Worm (Caenorhabditis elegans) whole organism, L3 larva: ENCODE data around the gene chst-1.

Experiments
- R02D3.7 ChIP-seq: fragments of 150-350 bp; optimal IDR thresholded peaks from 2 replicates; lab custom pipeline; 2014; ENCODE audit warnings: missing biosample characterization, missing genetic modification characterization
- aly-2 ChIP-seq: fragments of 150-350 bp; optimal IDR thresholded peaks from 2 replicates; lab custom pipeline; 2014; ENCODE audit warnings: missing biosample characterization, missing genetic modification characterization
- ama-1 ChIP-seq: fragments of 150-350 bp; optimal IDR thresholded peaks from 2 replicates; lab custom pipeline; 2018
- ceh-28 ChIP-seq: fragments of 150-350 bp; optimal IDR thresholded peaks from 2 replicates; lab custom pipeline; 2014; ENCODE audit warnings: missing biosample characterization, missing genetic modification reagents, missing genetic modification characterization
- ceh-82 ChIP-seq: fragments of 150-350 bp; optimal IDR thresholded peaks from 2 replicates; lab custom pipeline; 2014; ENCODE audit warnings: missing biosample characterization, missing genetic modification characterization
- ceh-9 ChIP-seq: sonication (generic microtip); optimal IDR thresholded peaks from 2 replicates; lab custom pipeline; 2018; ENCODE audit warnings: missing biosample characterization, missing genetic modification characterization
- daf-12 ChIP-seq: fragments of 150-350 bp; optimal IDR thresholded peaks from 2 replicates; lab custom pipeline; 2014; ENCODE audit warnings: missing biosample characterization, missing genetic modification reagents, missing genetic modification characterization
- egl-27 ChIP-seq: sonication (generic microtip); optimal IDR thresholded peaks from 4 replicates; lab custom pipeline; 2017; ENCODE audit warnings: missing biosample characterization, missing genetic modification reagents, missing genetic modification characterization
- egl-5 ChIP-seq: fragments of 150-350 bp; optimal IDR thresholded peaks from 2 replicates; lab custom pipeline; 2017; ENCODE audit warnings: missing biosample characterization, missing genetic modification reagents, missing genetic modification characterization, inconsistent platforms
- elt-1 ChIP-seq: fragments of 150-350 bp; optimal IDR thresholded peaks from 2 replicates; lab custom pipeline; 2014; ENCODE audit warnings: missing biosample characterization, missing genetic modification characterization
- elt-2 ChIP-seq: sonication (generic microtip); optimal IDR thresholded peaks from 2 replicates; lab custom pipeline; 2016; ENCODE audit warnings: missing genetic modification reagents, mild to moderate bottlenecking, missing genetic modification characterization, missing compliant biosample characterization
- elt-3 ChIP-seq, 3 experiments: fragments of 150-350 bp in 1 of 3; sonication (generic microtip) in 2 of 3; optimal IDR thresholded peaks; 2 replicates in 2 of 3; 4 replicates in 1 of 3; lab custom pipeline; 2014 to 2017; ENCODE audit warnings: missing biosample characterization in 3 of 3, missing genetic modification characterization in 3 of 3
- eor-1 ChIP-seq, 2 experiments: fragments of 150-350 bp; optimal IDR thresholded peaks; 2 replicates each; lab custom pipeline; 2014 to 2018; ENCODE audit warnings: missing biosample characterization in 2 of 2, missing genetic modification characterization in 2 of 2
- fkh-10 ChIP-seq: sonication (generic microtip); optimal IDR thresholded peaks from 2 replicates; lab custom pipeline; 2017; ENCODE audit warnings: missing biosample characterization, missing genetic modification reagents, missing genetic modification characterization
- fkh-2 ChIP-seq: fragments of 150-350 bp; optimal IDR thresholded peaks from 2 replicates; lab custom pipeline; 2014; ENCODE audit warnings: missing biosample characterization, missing genetic modification reagents, missing genetic modification characterization
- fos-1 ChIP-seq: fragments of 150-350 bp; optimal IDR thresholded peaks from 2 replicates; lab custom pipeline; 2014; ENCODE audit warnings: missing biosample characterization, missing genetic modification characterization
- hmg-11 ChIP-seq: sonication (generic microtip); optimal IDR thresholded peaks from 2 replicates; lab custom pipeline; 2016; ENCODE audit warnings: missing genetic modification characterization, missing compliant biosample characterization
- jun-1 ChIP-seq: fragments of 150-350 bp; optimal IDR thresholded peaks from 2 replicates; lab custom pipeline; 2014; ENCODE audit warnings: missing biosample characterization, missing genetic modification reagents, missing genetic modification characterization
- lin-15B ChIP-seq: fragments of 150-350 bp; optimal IDR thresholded peaks from 2 replicates; lab custom pipeline; 2014; ENCODE audit warnings: missing biosample characterization, missing genetic modification characterization
- mdl-1 ChIP-seq: fragments of 150-350 bp; optimal IDR thresholded peaks from 2 replicates; lab custom pipeline; 2014; ENCODE audit warnings: missing biosample characterization, missing genetic modification characterization
- nfya-1 ChIP-seq: sonication (generic microtip); optimal IDR thresholded peaks from 2 replicates; lab custom pipeline; 2017; ENCODE audit warnings: missing genetic modification characterization, mild to moderate bottlenecking, missing compliant biosample characterization, antibody characterized with exemption, moderate library complexity; ENCODE audit not compliant: insufficient read depth
- nhr-11 ChIP-seq: fragments of 150-350 bp; optimal IDR thresholded peaks from 2 replicates; lab custom pipeline; 2014; ENCODE audit warnings: missing biosample characterization, missing genetic modification characterization
- nhr-23 ChIP-seq: fragments of 150-350 bp; optimal IDR thresholded peaks from 2 replicates; lab custom pipeline; 2014; ENCODE audit warnings: missing biosample characterization, missing genetic modification reagents, missing genetic modification characterization
- nhr-237 ChIP-seq: fragments of 150-350 bp; optimal IDR thresholded peaks from 2 replicates; lab custom pipeline; 2014; ENCODE audit warnings: missing biosample characterization, missing genetic modification characterization
- nhr-25 ChIP-seq: sonication (generic microtip); optimal IDR thresholded peaks from 2 replicates; lab custom pipeline; 2017; ENCODE audit warnings: missing biosample characterization, missing genetic modification characterization
- nhr-28 ChIP-seq: fragments of 150-350 bp; optimal IDR thresholded peaks from 2 replicates; lab custom pipeline; 2014; ENCODE audit warnings: missing biosample characterization, missing genetic modification characterization
- nhr-43 ChIP-seq: sonication (generic microtip); optimal IDR thresholded peaks from 2 replicates; lab custom pipeline; 2016; ENCODE audit warnings: mild to moderate bottlenecking, missing genetic modification characterization, missing compliant biosample characterization; ENCODE audit not compliant: poor library complexity, severe bottlenecking
- nhr-67 ChIP-seq: fragments of 150-350 bp; optimal IDR thresholded peaks from 2 replicates; lab custom pipeline; 2014; ENCODE audit warnings: missing biosample characterization, missing genetic modification characterization
- nhr-76 ChIP-seq: fragments of 150-350 bp; sonication (generic microtip); optimal IDR thresholded peaks from 5 replicates; lab custom pipeline; 2014; ENCODE audit warnings: missing biosample characterization, missing genetic modification characterization
- nhr-77 ChIP-seq: fragments of 150-350 bp; optimal IDR thresholded peaks from 2 replicates; lab custom pipeline; 2014; ENCODE audit warnings: missing biosample characterization, missing genetic modification characterization
- pha-4 ChIP-seq: fragments of 150-350 bp; optimal IDR thresholded peaks from 2 replicates; lab custom pipeline; 2014; ENCODE audit warnings: missing biosample characterization, missing genetic modification reagents, missing genetic modification characterization
- pqm-1 ChIP-seq: fragments of 150-350 bp; optimal IDR thresholded peaks from 2 replicates; lab custom pipeline; 2017; ENCODE audit warnings: missing biosample characterization, missing genetic modification characterization, inconsistent platforms
- sea-2 ChIP-seq: fragments of 150-350 bp; sonication (generic microtip); optimal IDR thresholded peaks from 4 replicates; lab custom pipeline; 2014; ENCODE audit warnings: missing biosample characterization, missing genetic modification reagents, missing genetic modification characterization
- skn-1 ChIP-seq: fragments of 150-350 bp; optimal IDR thresholded peaks from 2 replicates; lab custom pipeline; 2014; ENCODE audit warnings: missing biosample characterization, missing genetic modification characterization
- snpc-4 ChIP-seq: fragments of 150-350 bp; optimal IDR thresholded peaks from 2 replicates; lab custom pipeline; 2014; ENCODE audit warnings: missing biosample characterization, missing genetic modification characterization
- unc-39 ChIP-seq: sonication (generic microtip); optimal IDR thresholded peaks from 4 replicates; lab custom pipeline; 2017; ENCODE audit warnings: missing biosample characterization, missing genetic modification characterization
- unc-62 ChIP-seq: fragments of 150-350 bp; sonication (generic microtip); optimal IDR thresholded peaks from 4 replicates; lab custom pipeline; 2014; ENCODE audit warnings: missing biosample characterization, missing genetic modification reagents, missing genetic modification characterization
- zag-1 ChIP-seq: fragments of 150-350 bp; optimal IDR thresholded peaks from 2 replicates; lab custom pipeline; 2014; ENCODE audit warnings: missing biosample characterization, missing genetic modification characterization
- ztf-11 ChIP-seq: fragments of 150-350 bp; optimal IDR thresholded peaks from 2 replicates; lab custom pipeline; 2014; ENCODE audit warnings: missing biosample characterization, missing genetic modification characterization

Gene chst-1

DNA sequence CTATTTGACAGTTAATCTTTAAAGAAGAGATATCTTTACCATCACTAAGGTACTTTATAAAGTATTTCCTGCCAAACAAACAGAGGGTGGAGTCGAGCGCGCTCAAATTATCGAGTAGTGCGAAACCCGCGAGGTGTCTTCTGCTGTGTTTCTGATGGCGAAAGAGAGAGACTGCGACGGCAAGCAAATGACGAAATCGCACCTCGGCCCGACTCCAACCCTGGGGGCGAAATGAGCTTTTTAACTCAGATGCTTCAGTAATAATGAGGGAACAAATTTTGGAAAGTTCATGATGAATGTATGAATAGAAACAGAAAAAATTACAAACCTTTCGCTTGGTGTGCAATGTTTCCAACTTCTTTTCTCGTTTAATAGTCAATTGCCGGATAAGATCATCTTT, 15.2 kb downstream of the chst-1 start (continued):
- TF ChIP-seq sea-2 (no peak), aly-2 (no peak), ceh-82 (tag; lab: Kevin White, UChicago) (no peak), ama-1 (lab: Kevin White, UChicago) (peak; percentile 88), eor-1 (tag; optimal IDR thresholded peaks at IDR 0.05; lab: Kevin White, UChicago) (no peak), zag-1 (tag; lab: Kevin White, UChicago) (no peak), daf-12 (tag; lab: Kevin White, UChicago) (no peak), nhr-43 (peak; percentile 67), ztf-11 (tag; lab: Kevin White, UChicago) (no peak), nhr-67 (no peak), nhr-25 (tag; lab: Kevin White, UChicago) (peak; percentile 71), nhr-23 (tag; lab: Kevin White, UChicago) (peak; percentile 41), jun-1 (tag; lab: Kevin White, UChicago) (peak; percentile 9), egl-5 (tag; lab: Kevin White, UChicago) (no peak), mdl-1 (no peak), egl-27 (tag; lab: Kevin White, UChicago) (no peak), elt-2 (tag; lab: Kevin White, UChicago) (peak; percentile 53), unc-62 (GFP tag; lab: Kevin White, UChicago) (no peak), fos-1 (tag; lab: Kevin White, UChicago) (no peak), nhr-76 (tag; lab: Kevin White, UChicago) (no peak), hmg-11 (no peak), fkh-2 (tag; lab: Kevin White, UChicago) (no peak), nhr-237 (tag; lab: Kevin White, UChicago) (no peak)
- TF ChIP-seq, all 47 proteins: peak for 15

DNA sequence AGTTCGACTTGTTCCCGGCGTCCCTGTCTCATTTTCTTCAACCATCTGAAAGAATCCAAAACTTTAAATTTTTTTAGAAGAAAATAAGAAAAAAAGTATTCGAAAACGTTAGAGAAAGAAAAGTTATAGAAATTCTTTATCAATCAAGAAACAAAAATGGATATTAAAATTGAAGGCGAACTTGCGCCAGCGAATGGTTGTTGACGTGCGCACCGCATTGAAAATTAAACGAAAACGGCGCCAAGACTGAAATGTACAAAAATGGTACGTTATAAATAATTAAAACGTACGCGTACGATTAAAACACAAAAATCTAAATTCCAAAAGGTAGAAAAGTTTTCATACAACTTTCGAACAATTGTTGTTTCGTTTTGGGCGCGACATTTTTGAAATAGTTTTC, 20.0 kb downstream of the chst-1 start, which contains the start of gene K02C4.3:
Gene K02C4.3, minus strand, starts transcription at position 51 of the 400 bp plus-strand sequence.
- TF ChIP-seq nhr-77 (tag; lab: Kevin White, UChicago) (no peak), nhr-237 (tag; lab: Kevin White, UChicago) (no peak), aly-2 (no peak), nhr-76 (tag; lab: Kevin White, UChicago) (no peak), nhr-11 (tag; lab: Kevin White, UChicago) (no peak), jun-1 (tag; lab: Kevin White, UChicago) (peak; percentile 23), hmg-11 (peak; percentile 46), nfya-1 (tag; lab: Kevin White, UChicago) (peak; percentile 74), snpc-4 (peak; percentile 92), nhr-23 (tag; lab: Kevin White, UChicago) (peak; percentile 80), unc-39 (tag; lab: Kevin White, UChicago) (no peak), nhr-43 (peak; percentile 21), pqm-1 (tag; lab: Kevin White, UChicago) (peak; percentile 36), lin-15B (tag; lab: Kevin White, UChicago) (peak; percentile 79), ama-1 (lab: Kevin White, UChicago) (no peak), elt-1 (tag; lab: Kevin White, UChicago) (no peak), elt-3 (tag; optimal IDR thresholded peaks at IDR 0.05; lab: Kevin White, UChicago) (no peak), eor-1 (tag; optimal IDR thresholded peaks at IDR 0.05; lab: Kevin White, UChicago) (no peak), elt-2 (tag; lab: Kevin White, UChicago) (peak; percentile 43), nhr-25 (tag; lab: Kevin White, UChicago) (peak; percentile 56), pha-4 (tag; lab: Kevin White, UChicago) (peak; percentile 86), R02D3.7 (tag; lab: Kevin White, UChicago) (peak; percentile 37), egl-27 (tag; lab: Kevin White, UChicago) (no peak)
- TF ChIP-seq, all 47 proteins: peak for 12

DNA sequence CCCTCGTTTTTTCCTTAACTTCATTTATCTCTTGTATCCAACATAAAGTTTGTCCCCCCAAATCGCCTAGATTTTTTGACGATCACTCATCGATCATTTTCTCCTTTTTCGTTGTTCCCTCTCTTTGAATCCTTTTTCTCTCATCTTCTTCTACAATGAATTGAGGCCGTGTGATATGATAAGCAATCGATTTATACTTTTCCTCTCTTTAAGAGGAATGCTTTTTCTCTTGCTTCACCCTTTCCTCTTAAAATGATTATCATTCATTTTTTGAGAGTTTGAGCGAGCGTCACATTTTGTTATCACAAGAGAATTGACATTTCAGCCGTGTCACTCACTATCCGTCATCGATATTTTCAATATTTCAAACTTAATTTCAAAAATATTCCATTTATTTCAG, 28.7 kb downstream of the chst-1 start, which contains the start of gene K02C4.5:
Gene K02C4.5, plus strand, starts transcription at position 395 of the 400 bp plus-strand sequence.
- TF ChIP-seq ceh-9 (no peak), pqm-1 (tag; lab: Kevin White, UChicago) (peak; percentile 63), pha-4 (tag; lab: Kevin White, UChicago) (peak; percentile 12), nhr-25 (tag; lab: Kevin White, UChicago) (peak; percentile 11), nhr-23 (tag; lab: Kevin White, UChicago) (peak; percentile 67), jun-1 (tag; lab: Kevin White, UChicago) (peak; percentile 27), nhr-28 (tag; lab: Kevin White, UChicago) (no peak), fkh-10 (no peak), ceh-28 (tag; lab: Kevin White, UChicago) (peak; percentile 64), skn-1 (tag; lab: Kevin White, UChicago) (peak; percentile 24), egl-27 (tag; lab: Kevin White, UChicago) (no peak), egl-5 (tag; lab: Kevin White, UChicago) (no peak), unc-62 (GFP tag; lab: Kevin White, UChicago) (no peak), elt-2 (tag; lab: Kevin White, UChicago) (peak; percentile 83), R02D3.7 (tag; lab: Kevin White, UChicago) (no peak)
